Worm (Caenorhabditis elegans) whole organism, L4/young adult: ENCODE measurements around the gene F26F2.7.

Experiments used
- W03F9.2 ChIP-seq: fragments of 150-350 bp; optimal IDR thresholded peaks from 2 replicates; lab custom pipeline; 2014; ENCODE audit warnings: missing biosample characterization, missing genetic modification characterization
- dao-5 ChIP-seq: sonication (generic microtip); optimal IDR thresholded peaks from 2 replicates; lab custom pipeline; 2016; ENCODE audit warnings: missing genotype, missing genetic modification characterization, moderate library complexity, missing compliant biosample characterization
- him-1 ChIP-seq: sonication (generic microtip); optimal IDR thresholded peaks from 2 replicates; lab custom pipeline; 2016; ENCODE audit warnings: missing genotype, missing genetic modification reagents, missing genetic modification characterization, missing compliant biosample characterization

- TF ChIP-seq him-1 (no peak), W03F9.2 (tag; lab: Kevin White, UChicago) (no peak), dao-5 (tag; lab: Kevin White, UChicago) (no peak)
Observed at ce11 chrV:20604606-20605155, 23.9 kb downstream of the F26F2.7 start, which contains the start of gene ttr-57.
